Worm (Caenorhabditis elegans) whole organism, early embryonic: ENCODE measurements around the gene dhhc-8.

Source experiments
- B0310.2 ChIP-seq: sonication (generic microtip); optimal IDR thresholded peaks from 2 replicates; lab custom pipeline; 2016; ENCODE audit warnings: mild to moderate bottlenecking, missing genetic modification characterization, missing compliant biosample characterization
- F13C5.2 ChIP-seq: sonication (generic microtip); optimal IDR thresholded peaks from 2 replicates; lab custom pipeline; 2017; ENCODE audit warnings: mild to moderate bottlenecking, missing genetic modification characterization, inconsistent platforms, missing compliant biosample characterization
- aly-1 ChIP-seq: sonication (generic microtip); optimal IDR thresholded peaks from 2 replicates; lab custom pipeline; 2016; ENCODE audit warnings: missing genetic modification characterization, missing compliant biosample characterization
- ama-1 ChIP-seq: fragments of 150-350 bp; optimal IDR thresholded peaks from 2 replicates; lab custom pipeline; 2014
- ceh-13 ChIP-seq: fragments of 200-800 bp; sonication (Bioruptor generic); optimal IDR thresholded peaks from 2 replicates; lab custom pipeline; 2018; ENCODE audit warnings: mild to moderate bottlenecking, missing genetic modification characterization, missing compliant biosample characterization
- ceh-36 ChIP-seq: sonication (generic microtip); optimal IDR thresholded peaks from 2 replicates; lab custom pipeline; 2016; ENCODE audit warnings: missing genetic modification characterization, inconsistent platforms, missing compliant biosample characterization
- ets-7 ChIP-seq: sonication (generic microtip); optimal IDR thresholded peaks from 2 replicates; lab custom pipeline; 2016; ENCODE audit warnings: missing genotype, missing genetic modification characterization, missing compliant biosample characterization
- flt-1 ChIP-seq: fragments of 200-800 bp; sonication (Bioruptor generic); IDR thresholded peaks from 2 replicates; pipeline ENCODE4 v1.3.6; 2022; ENCODE audit warnings: missing genetic modification characterization, missing compliant biosample characterization
- hmbx-1 ChIP-seq: sonication (generic microtip); optimal IDR thresholded peaks from 2 replicates; lab custom pipeline; 2016; ENCODE audit warnings: mild to moderate bottlenecking, missing genetic modification characterization, missing compliant biosample characterization
- hmg-4 ChIP-seq: fragments of 200-800 bp; sonication (Bioruptor generic); optimal IDR thresholded peaks from 2 replicates; lab custom pipeline; 2018; ENCODE audit warnings: mild to moderate bottlenecking, missing genetic modification characterization, missing compliant biosample characterization
- hnd-1 ChIP-seq: sonication (generic microtip); optimal IDR thresholded peaks from 2 replicates; lab custom pipeline; 2016; ENCODE audit warnings: missing genetic modification characterization, missing compliant biosample characterization
- pes-1 ChIP-seq: fragments of 200-800 bp; sonication (Bioruptor generic); IDR thresholded peaks from 2 replicates; pipeline ENCODE4 v1.3.6; 2022; ENCODE audit warnings: missing genetic modification reagents, missing genetic modification characterization, missing compliant biosample characterization
- scrt-1 ChIP-seq: fragments of 200-800 bp; sonication (Bioruptor generic); IDR thresholded peaks from 2 replicates; pipeline ENCODE4 v1.3.6; 2022; ENCODE audit warnings: missing genetic modification characterization, missing compliant biosample characterization
- sea-1 ChIP-seq: fragments of 200-800 bp; sonication (Bioruptor generic); conservative IDR thresholded peaks from 2 replicates; pipeline ENCODE4 v1.3.6; 2022; ENCODE audit warnings: missing genetic modification characterization, missing compliant biosample characterization
- tbx-11 ChIP-seq: fragments of 200-800 bp; sonication (Bioruptor generic); IDR thresholded peaks from 2 replicates; pipeline ENCODE4 v1.3.6; 2022; ENCODE audit warnings: missing genetic modification characterization, missing compliant biosample characterization
- tbx-37 ChIP-seq: fragments of 200-800 bp; sonication (Bioruptor generic); conservative IDR thresholded peaks from 2 replicates; pipeline ENCODE4 v1.3.6; 2022; ENCODE audit warnings: missing genetic modification reagents, missing genetic modification characterization, missing compliant biosample characterization
- tra-4 ChIP-seq: sonication (generic microtip); optimal IDR thresholded peaks from 2 replicates; lab custom pipeline; 2017; ENCODE audit warnings: missing genetic modification characterization, missing compliant biosample characterization

dhhc-8 gene

ce11 chrIII:13065694-13066093 lies 41.7 kb upstream of the dhhc-8 start:
- TF ChIP-seq ceh-13 (GFP tag; lab: Kevin White, UChicago) = no peak
- peak; percentile 66 for TF ChIP-seq hmg-4
- TF ChIP-seq sea-1 (GFP tag; lab: Robert Waterston, UW) = 0 out of 2 replicates have a peak, but pooled peaks have one; percentile 55

- TF ChIP-seq tra-4 (tag; lab: Kevin White, UChicago) (no peak), aly-1 (tag; lab: Kevin White, UChicago) (no peak), flt-1 (GFP tag; lab: Robert Waterston, UW) (no peak), sea-1 (GFP tag; lab: Robert Waterston, UW) (no peak), scrt-1 (GFP tag; lab: Robert Waterston, UW) (no peak), tbx-37 (no peak), hnd-1 (tag; lab: Kevin White, UChicago) (no peak), hmg-4 (no peak), F13C5.2 (no peak), ama-1 (lab: Kevin White, UChicago) (no peak), ceh-36 (tag; lab: Kevin White, UChicago) (no peak), ets-7 (tag; lab: Kevin White, UChicago) (no peak), B0310.2 (tag; lab: Kevin White, UChicago) (no peak), tbx-11 (no peak), hmbx-1 (tag; lab: Kevin White, UChicago) (no peak), pes-1 (GFP tag; lab: Robert Waterston, UW) (no peak), ceh-13 (GFP tag; lab: Kevin White, UChicago) (no peak)
Measured at ce11 chrIII:13066828-13067227, 40.6 kb upstream of the dhhc-8 start.

DNA sequence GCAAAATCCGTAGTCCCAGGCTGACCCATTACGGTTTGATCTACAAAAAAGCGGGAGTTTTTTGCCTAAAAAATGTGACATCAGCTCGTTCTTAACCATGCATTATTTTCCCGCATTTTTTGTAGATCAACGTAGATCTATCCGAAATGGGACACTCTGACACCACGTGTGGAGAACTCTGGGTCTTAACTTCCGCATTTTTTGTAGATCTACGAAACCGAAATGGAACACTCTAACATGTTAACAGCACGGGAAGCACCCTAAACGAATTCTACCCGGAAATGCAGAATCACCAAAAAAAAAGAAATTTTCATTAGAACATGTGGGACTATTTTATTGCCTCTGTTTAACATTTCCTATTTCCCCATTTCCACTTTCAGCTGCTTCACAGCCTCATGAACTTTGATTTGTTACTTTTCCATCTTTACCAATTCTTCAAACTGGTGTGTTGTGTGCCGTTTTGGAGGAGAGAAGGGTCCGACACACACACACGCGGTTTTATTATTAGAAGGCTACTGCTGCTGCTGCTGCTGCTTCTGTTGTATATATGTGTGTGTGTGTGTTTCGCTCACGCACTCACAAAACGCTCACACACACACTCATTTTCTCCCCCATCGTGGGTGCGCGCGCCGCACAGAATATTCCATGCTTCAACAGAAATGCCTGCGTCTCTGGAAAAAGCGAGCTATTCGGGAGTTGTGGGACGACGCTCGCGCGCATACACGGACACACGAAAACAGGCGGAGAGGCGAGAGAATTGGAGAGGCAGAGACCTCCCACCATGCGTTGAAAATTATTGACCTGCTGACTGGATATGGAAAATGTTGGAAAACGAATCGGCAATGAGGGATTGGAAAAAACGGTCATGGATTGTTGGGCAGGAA lies 39.3 kb upstream of the dhhc-8 start:
- TF ChIP-seq flt-1 (GFP tag; lab: Robert Waterston, UW) = peak; percentile 44
- TF ChIP-seq hnd-1 (tag; lab: Kevin White, UChicago) = no peak
- TF ChIP-seq hmg-4 = peak; percentile 96
- TF ChIP-seq ets-7 (tag; lab: Kevin White, UChicago) = peak; percentile 21
- TF ChIP-seq scrt-1 (GFP tag; lab: Robert Waterston, UW) = no peak
- TF ChIP-seq sea-1 (GFP tag; lab: Robert Waterston, UW) = no peak
- peak; percentile 90 for TF ChIP-seq F13C5.2
- peak; percentile 53 for TF ChIP-seq aly-1 (tag; lab: Kevin White, UChicago)
- peak; percentile 15 for TF ChIP-seq ceh-36 (tag; lab: Kevin White, UChicago)

- TF ChIP-seq hmbx-1 (tag; lab: Kevin White, UChicago) (no peak), tbx-11 (no peak), hmg-4 (no peak), sea-1 (GFP tag; lab: Robert Waterston, UW) (no peak), tbx-37 (no peak), ceh-13 (GFP tag; lab: Kevin White, UChicago) (no peak)
Measured at ce11 chrIII:13069416-13069815, 38.0 kb upstream of the dhhc-8 start.

ce11 chrIII:13070548-13071050 lies 36.8 kb upstream of the dhhc-8 start, which contains the start of gene Y39E4B.6:
Gene Y39E4B.6, plus strand, starts transcription at chrIII:13070756.
- peak; percentile 98 for TF ChIP-seq F13C5.2
- TF ChIP-seq B0310.2 (tag; lab: Kevin White, UChicago) = peak; percentile 72
- TF ChIP-seq tbx-37 = no peak
- peak; percentile 96 for TF ChIP-seq hmg-4
- TF ChIP-seq tra-4 (tag; lab: Kevin White, UChicago) = peak; percentile 66
- peak; percentile 69 for TF ChIP-seq hmbx-1 (tag; lab: Kevin White, UChicago)
- peak; percentile 66; the same call in 1 of the 2 replicates for TF ChIP-seq scrt-1 (GFP tag; lab: Robert Waterston, UW)
- peak; percentile 73 for TF ChIP-seq pes-1 (GFP tag; lab: Robert Waterston, UW)
- peak; percentile 81 for TF ChIP-seq sea-1 (GFP tag; lab: Robert Waterston, UW)
- TF ChIP-seq ama-1 (lab: Kevin White, UChicago) = peak; percentile 80
- no peak for TF ChIP-seq tbx-11
- TF ChIP-seq ceh-36 (tag; lab: Kevin White, UChicago) = peak; percentile 29
- TF ChIP-seq aly-1 (tag; lab: Kevin White, UChicago) = no peak
- peak; percentile 2 for TF ChIP-seq ets-7 (tag; lab: Kevin White, UChicago)
- TF ChIP-seq ceh-13 (GFP tag; lab: Kevin White, UChicago) = peak; percentile 11
- peak; percentile 17 for TF ChIP-seq hnd-1 (tag; lab: Kevin White, UChicago)
- peak; percentile 66 for TF ChIP-seq flt-1 (GFP tag; lab: Robert Waterston, UW)

DNA sequence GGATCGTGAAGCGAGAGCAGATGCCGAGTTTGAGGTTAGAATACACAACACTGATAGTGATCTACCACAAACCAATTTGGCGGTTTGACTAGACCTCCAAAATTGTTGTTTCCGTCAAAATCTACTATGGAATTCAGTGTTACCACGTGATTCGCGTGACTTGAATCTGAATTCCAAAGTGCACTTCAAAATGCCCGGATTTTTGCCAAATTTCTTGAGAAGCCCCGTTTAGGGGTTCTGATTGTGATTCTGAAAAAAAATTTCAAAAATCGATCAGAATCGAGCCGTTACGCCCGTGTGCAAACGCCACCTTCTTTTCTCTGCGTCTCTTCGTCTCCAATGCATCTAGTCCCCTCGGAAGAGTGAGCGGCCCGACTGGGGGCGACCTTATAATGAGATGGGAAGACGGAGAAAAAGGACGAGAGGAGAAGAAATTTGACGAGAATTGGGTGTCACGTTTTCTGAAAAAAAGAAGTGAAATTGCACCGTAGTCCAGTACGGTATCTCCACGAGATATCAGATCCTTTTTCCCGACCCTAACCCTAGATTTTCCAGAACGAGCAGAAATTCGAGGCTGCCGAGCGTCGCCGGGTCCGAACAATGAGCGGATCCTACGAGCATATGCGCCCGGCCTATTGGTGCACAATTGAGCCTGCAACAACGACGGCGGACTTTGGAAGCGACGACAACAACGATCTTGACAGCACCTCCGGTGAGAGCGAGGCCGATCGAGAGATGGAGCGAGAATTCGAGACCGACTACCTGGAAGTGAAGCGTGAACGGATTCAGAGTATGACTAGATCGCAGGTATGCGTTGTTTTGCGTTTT lies 35.8 kb upstream of the dhhc-8 start:
- TF ChIP-seq tbx-37 (0 out of 2 replicates have a peak, but pooled peaks have one; percentile 28), F13C5.2 (no peak), pes-1 (GFP tag; lab: Robert Waterston, UW) (0 out of 2 replicates have a peak, but pooled peaks have one; percentile 6), sea-1 (GFP tag; lab: Robert Waterston, UW) (peak; percentile 12; the same call in 1 of the 2 replicates), ama-1 (lab: Kevin White, UChicago) (peak; percentile 4)

- TF ChIP-seq ama-1 (lab: Kevin White, UChicago) (no peak), tbx-11 (no peak), ceh-36 (tag; lab: Kevin White, UChicago) (no peak), pes-1 (GFP tag; lab: Robert Waterston, UW) (no peak), ets-7 (tag; lab: Kevin White, UChicago) (no peak), hmbx-1 (tag; lab: Kevin White, UChicago) (no peak), hmg-4 (no peak), aly-1 (tag; lab: Kevin White, UChicago) (no peak), flt-1 (GFP tag; lab: Robert Waterston, UW) (no peak), scrt-1 (GFP tag; lab: Robert Waterston, UW) (no peak), B0310.2 (tag; lab: Kevin White, UChicago) (no peak), ceh-13 (GFP tag; lab: Kevin White, UChicago) (no peak), tbx-37 (no peak), hnd-1 (tag; lab: Kevin White, UChicago) (no peak), sea-1 (GFP tag; lab: Robert Waterston, UW) (no peak), F13C5.2 (no peak), tra-4 (tag; lab: Kevin White, UChicago) (no peak)
Measured at ce11 chrIII:13087437-13087836, 20.0 kb upstream of the dhhc-8 start.
